Fruit fly (Drosophila melanogaster): ENCODE results near the gene Nelf-A.

Nelf-A gene

DNA sequence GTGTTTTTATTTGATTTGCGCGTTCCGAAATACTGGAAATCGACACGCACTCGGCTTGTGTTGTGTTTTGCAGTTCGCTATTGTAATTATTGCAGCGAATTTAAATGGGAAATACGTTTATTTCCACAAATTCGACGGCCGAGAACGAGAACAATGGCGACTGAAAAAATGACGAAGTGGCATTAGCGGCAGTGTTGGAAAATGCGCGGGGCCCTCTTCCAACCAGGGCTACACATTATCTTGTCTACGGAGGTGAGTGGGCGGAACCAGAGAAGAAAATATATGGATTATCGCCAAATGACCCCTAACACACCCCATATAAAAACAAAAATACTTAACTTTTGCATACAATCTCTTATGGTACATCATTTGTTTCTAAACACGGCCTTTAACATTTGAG lies 45.4 kb downstream of the Nelf-A start, which contains the start of gene Rab1 (continued):
- TF ChIP-seq zen (tag; optimal IDR thresholded peaks at IDR 0.05), result peak; percentile 12
- TF ChIP-seq CG12236 (GFP tag; optimal IDR thresholded peaks at IDR 0.05), result no peak
- TF ChIP-seq GATAe (GFP tag; conservative IDR thresholded peaks at IDR 0.05), result no peak
- peak; percentile 1 for TF ChIP-seq Dip3 (GFP tag; optimal IDR thresholded peaks at IDR 0.05)
- peak; percentile 34 for TF ChIP-seq grau (tag; optimal IDR thresholded peaks at IDR 0.05)
- TF ChIP-seq BEAF-32 (GFP tag; optimal IDR thresholded peaks at IDR 0.05), result peak; percentile 48
- peak; percentile 73; the same call in 2 of the 3 replicates for TF ChIP-seq CG11456 (GFP tag; IDR thresholded peaks at IDR 0.05)
- TF ChIP-seq CG2889 (GFP tag; IDR thresholded peaks at IDR 0.05), result no peak
- peak; percentile 22 for TF ChIP-seq maf-S (GFP tag; optimal IDR thresholded peaks at IDR 0.05)
- peak; percentile 12 for TF ChIP-seq Sin3A (optimal IDR thresholded peaks at IDR 0.05)
- no peak for TF ChIP-seq Scr (GFP tag; IDR thresholded peaks at IDR 0.05; ENCODE audit: partially characterized antibody)
- TF ChIP-seq CG2116 (GFP tag; optimal IDR thresholded peaks at IDR 0.05), result peak; percentile 51
- no peak for TF ChIP-seq nau (GFP tag; optimal IDR thresholded peaks at IDR 0.05)
- peak; percentile 39 for TF ChIP-seq NC2β (GFP tag; optimal IDR thresholded peaks at IDR 0.05)
- no peak for TF ChIP-seq CG8765 (GFP tag; IDR thresholded peaks at IDR 0.05)
- peak; percentile 70 for TF ChIP-seq Dbx (GFP tag; IDR thresholded peaks at IDR 0.05)
- TF ChIP-seq luna (GFP tag; optimal IDR thresholded peaks at IDR 0.05), result no peak
- TF ChIP-seq CG12942 (GFP tag; optimal IDR thresholded peaks at IDR 0.05), result no peak
- TF ChIP-seq gem (tag; optimal IDR thresholded peaks at IDR 0.05), result no peak
- TF ChIP-seq org-1 (GFP tag; optimal IDR thresholded peaks at IDR 0.05), result no peak
- no peak for TF ChIP-seq CG4282 (GFP tag; optimal IDR thresholded peaks at IDR 0.05)
- peak; percentile 5 to 15 for TF ChIP-seq chif (GFP tag; optimal IDR thresholded peaks at IDR 0.05)
- TF ChIP-seq h (optimal IDR thresholded peaks at IDR 0.05), result no peak
- peak; percentile 78 for TF ChIP-seq MBD-R2 (GFP tag; IDR thresholded peaks at IDR 0.05)
- peak; percentile 46 for TF ChIP-seq Myb (GFP tag; optimal IDR thresholded peaks at IDR 0.05)
- TF ChIP-seq Hr39 (optimal IDR thresholded peaks at IDR 0.05), result no peak
- no peak for TF ChIP-seq pum (GFP tag; optimal IDR thresholded peaks at IDR 0.05)
- TF ChIP-seq Deaf1 (tag; optimal IDR thresholded peaks at IDR 0.05), result peak; percentile 62
- peak; percentile 2 for TF ChIP-seq CoRest (tag; optimal IDR thresholded peaks at IDR 0.05)
- TF ChIP-seq fu2 (GFP tag; optimal IDR thresholded peaks at IDR 0.05), result peak; percentile 35
- TF ChIP-seq CG17361 (GFP tag; IDR thresholded peaks at IDR 0.05), result peak; percentile 12; the same call in 1 of the 3 replicates
- TF ChIP-seq CG15011 (GFP tag; optimal IDR thresholded peaks at IDR 0.05), result no peak
- peak; percentile 28; the same call in 1 of the 2 replicates for TF ChIP-seq amos (GFP tag; IDR thresholded peaks at IDR 0.05; ENCODE audit: partially characterized antibody)
- TF ChIP-seq CG7745 (tag; optimal IDR thresholded peaks at IDR 0.05), result no peak
- TF ChIP-seq dmrt11E (tag; optimal IDR thresholded peaks at IDR 0.05), result no peak
- peak; percentile 58 for TF ChIP-seq Xbp1 (GFP tag; optimal IDR thresholded peaks at IDR 0.05)
- TF ChIP-seq lab (GFP tag; optimal IDR thresholded peaks at IDR 0.05), result peak; percentile 50
- TF ChIP-seq CG9817 (tag; optimal IDR thresholded peaks at IDR 0.05), result peak; percentile 31
- peak; percentile 30 for TF ChIP-seq CG1647 (GFP tag; optimal IDR thresholded peaks at IDR 0.05)
- no peak for TF ChIP-seq B-H1 (GFP tag; IDR thresholded peaks at IDR 0.05)
- 0 out of 2 replicates have a peak, but pooled peaks have one; percentile 16 for TF ChIP-seq tna (GFP tag; IDR thresholded peaks at IDR 0.05; ENCODE audit: partially characterized antibody)
- peak; percentile 49 for TF ChIP-seq Dref (GFP tag; IDR thresholded peaks at IDR 0.05)
- TF ChIP-seq CG17568 (GFP tag; optimal IDR thresholded peaks at IDR 0.05), result peak; percentile 5
- peak; percentile 6 for TF ChIP-seq Mes4 (GFP tag; optimal IDR thresholded peaks at IDR 0.05)
- no peak for TF ChIP-seq CG11695 (GFP tag; IDR thresholded peaks at IDR 0.05)
- TF ChIP-seq Poxn (GFP tag; IDR thresholded peaks at IDR 0.05), result no peak
- TF ChIP-seq Bgb (GFP tag; IDR thresholded peaks at IDR 0.05; ENCODE audit: partially characterized antibody), result peak; percentile 32; the same call in 1 of the 2 replicates
- no peak for TF ChIP-seq CG14860 (GFP tag; IDR thresholded peaks at IDR 0.05; ENCODE audit: partially characterized antibody)
- TF ChIP-seq ttk (GFP tag; IDR thresholded peaks at IDR 0.05), result peak; percentile 27; the same call in 1 of the 2 replicates
- peak; percentile 30 for TF ChIP-seq CG9797 (GFP tag; optimal IDR thresholded peaks at IDR 0.05)
- TF ChIP-seq gfzf (GFP tag; optimal IDR thresholded peaks at IDR 0.05), result peak; percentile 27
- peak; percentile 21 for TF ChIP-seq CG8944 (GFP tag; optimal IDR thresholded peaks at IDR 0.05)
